Fruit fly (Drosophila melanogaster) whole organism, prepupa: Measurements from ENCODE around the gene CG14400.

Source experiments
- CG10631 ChIP-seq: fragments of 200-800 bp; sonication (Bioruptor generic); optimal IDR thresholded peaks from 2 replicates; lab custom pipeline; 2016; ENCODE audit warnings: missing biosample characterization, missing genetic modification characterization
- CG10669 ChIP-seq: fragments of 200-800 bp; sonication (Bioruptor generic); optimal IDR thresholded peaks from 3 replicates; lab custom pipeline; 2018; ENCODE audit warnings: missing biosample characterization, mild to moderate bottlenecking, missing genetic modification characterization, moderate library complexity
- CG11294 ChIP-seq: fragments of 200-800 bp; sonication (Bioruptor generic); IDR thresholded peaks from 2 replicates; pipeline ENCODE4 v1.3.6; 2022; ENCODE audit warnings: missing biosample characterization, missing genetic modification characterization
- CG11902 ChIP-seq: fragments of 200-800 bp; sonication (Bioruptor generic); optimal IDR thresholded peaks from 3 replicates; lab custom pipeline; 2016; ENCODE audit warnings: missing biosample characterization, missing genetic modification characterization
- CG1621 ChIP-seq: fragments of 200-800 bp; sonication (Bioruptor generic); optimal IDR thresholded peaks from 3 replicates; lab custom pipeline; 2018; ENCODE audit warnings: missing biosample characterization, mild to moderate bottlenecking, missing genetic modification characterization
- CG16779 ChIP-seq: fragments of 200-800 bp; sonication (Bioruptor generic); optimal IDR thresholded peaks from 3 replicates; lab custom pipeline; 2017; ENCODE audit warnings: missing biosample characterization, mild to moderate bottlenecking, missing genetic modification characterization
- CG31627 ChIP-seq: fragments of 200-800 bp; sonication (Bioruptor generic); optimal IDR thresholded peaks from 3 replicates; lab custom pipeline; 2016; ENCODE audit warnings: missing biosample characterization, missing genetic modification characterization
- CG32006 ChIP-seq: fragments of 200-800 bp; sonication (Bioruptor generic); optimal IDR thresholded peaks from 3 replicates; lab custom pipeline; 2017; ENCODE audit warnings: missing biosample characterization, mild to moderate bottlenecking, missing genetic modification characterization
- CG4318 ChIP-seq: fragments of 200-800 bp; sonication (Bioruptor generic); optimal IDR thresholded peaks from 3 replicates; lab custom pipeline; 2017; ENCODE audit warnings: missing biosample characterization, mild to moderate bottlenecking, missing genetic modification characterization
- CG6163 ChIP-seq: fragments of 200-800 bp; sonication (Bioruptor generic); IDR thresholded peaks from 3 replicates; pipeline ENCODE4 v1.3.6; 2022; ENCODE audit warnings: missing biosample characterization, missing genetic modification characterization
- CG6276 ChIP-seq: fragments of 200-800 bp; sonication (Bioruptor generic); optimal IDR thresholded peaks from 2 replicates; lab custom pipeline; 2017; ENCODE audit warnings: missing biosample characterization, mild to moderate bottlenecking, missing genetic modification characterization
- CG6808 ChIP-seq: fragments of 200-800 bp; sonication (Bioruptor generic); optimal IDR thresholded peaks from 3 replicates; lab custom pipeline; 2017; ENCODE audit warnings: missing biosample characterization, missing genetic modification characterization, mild to moderate bottlenecking, moderate library complexity, missing genetic modification reagents
- CG8632 ChIP-seq: fragments of 200-800 bp; sonication (Bioruptor generic); optimal IDR thresholded peaks from 3 replicates; lab custom pipeline; 2016; ENCODE audit warnings: missing biosample characterization, missing genetic modification characterization
- Eip78C ChIP-seq: fragments of 200-800 bp; sonication (Bioruptor generic); peaks from one replicate; lab custom pipeline; 2016; ENCODE audit warnings: missing biosample characterization, missing genetic modification characterization
- Ets21C ChIP-seq: fragments of 200-800 bp; sonication (Bioruptor generic); optimal IDR thresholded peaks from 3 replicates; lab custom pipeline; 2016; ENCODE audit warnings: missing biosample characterization, missing genetic modification characterization
- Ets96B ChIP-seq: fragments of 200-800 bp; optimal IDR thresholded peaks from 2 replicates; lab custom pipeline; 2019; ENCODE audit warnings: missing biosample characterization, mild to moderate bottlenecking, missing genetic modification characterization, moderate library complexity
- Gug ChIP-seq: fragments of 200-800 bp; sonication (Bioruptor generic); IDR thresholded peaks from 2 replicates; pipeline ENCODE4 v1.3.6; 2022; ENCODE audit warnings: missing biosample characterization, missing genetic modification characterization
- Met ChIP-seq: fragments of 200-800 bp; sonication (Bioruptor generic); optimal IDR thresholded peaks from 3 replicates; lab custom pipeline; 2016; ENCODE audit warnings: missing biosample characterization, missing genetic modification characterization
- Smox ChIP-seq: fragments of 200-800 bp; sonication (Bioruptor generic); optimal IDR thresholded peaks from 3 replicates; lab custom pipeline; 2016; ENCODE audit warnings: missing biosample characterization, missing genetic modification characterization
- Sox102F ChIP-seq: fragments of 200-800 bp; sonication (Bioruptor generic); optimal IDR thresholded peaks from 2 replicates; lab custom pipeline; 2016; ENCODE audit warnings: missing biosample characterization, mild to moderate bottlenecking, missing genetic modification characterization
- Sox14 ChIP-seq: fragments of 200-800 bp; sonication (Bioruptor generic); optimal IDR thresholded peaks from 3 replicates; lab custom pipeline; 2016; ENCODE audit warnings: missing biosample characterization, missing genetic modification characterization
- Sox15 ChIP-seq: fragments of 200-800 bp; sonication (Bioruptor generic); optimal IDR thresholded peaks from 3 replicates; lab custom pipeline; 2016; ENCODE audit warnings: missing biosample characterization, missing genetic modification characterization
- acj6 ChIP-seq: fragments of 200-800 bp; sonication (Bioruptor generic); optimal IDR thresholded peaks from 3 replicates; lab custom pipeline; 2016; ENCODE audit warnings: missing biosample characterization, missing genetic modification characterization
- dsx ChIP-seq: fragments of 200-800 bp; optimal IDR thresholded peaks from 3 replicates; lab custom pipeline; 2019; ENCODE audit warnings: missing biosample characterization, mild to moderate bottlenecking, missing genetic modification characterization, moderate library complexity; ENCODE audit not compliant: poor library complexity, severe bottlenecking
- fd59A ChIP-seq: fragments of 200-800 bp; sonication (Bioruptor generic); optimal IDR thresholded peaks from 2 replicates; lab custom pipeline; 2017; ENCODE audit warnings: missing biosample characterization, mild to moderate bottlenecking, missing genetic modification characterization, missing genetic modification reagents
- fkh ChIP-seq: fragments of 200-800 bp; sonication (Bioruptor generic); optimal IDR thresholded peaks from 3 replicates; lab custom pipeline; 2017; ENCODE audit warnings: missing biosample characterization, mild to moderate bottlenecking, missing genetic modification characterization, moderate library complexity
- lz ChIP-seq: fragments of 200-800 bp; sonication (Bioruptor generic); optimal IDR thresholded peaks from 3 replicates; lab custom pipeline; 2016; ENCODE audit warnings: missing biosample characterization, missing genetic modification characterization
- net ChIP-seq: fragments of 200-800 bp; sonication (Bioruptor generic); optimal IDR thresholded peaks from 3 replicates; lab custom pipeline; 2016; ENCODE audit warnings: missing biosample characterization, missing genetic modification characterization
- pdm3 ChIP-seq: fragments of 200-800 bp; sonication (Bioruptor generic); optimal IDR thresholded peaks from 3 replicates; lab custom pipeline; 2016; ENCODE audit warnings: missing biosample characterization, missing genetic modification characterization
- spab ChIP-seq: fragments of 200-800 bp; sonication (Bioruptor generic); optimal IDR thresholded peaks from 2 replicates; lab custom pipeline; 2017; ENCODE audit warnings: missing biosample characterization, mild to moderate bottlenecking, missing genetic modification characterization, missing genetic modification reagents
- ss ChIP-seq, 2 experiments: fragments of 200-800 bp; sonication (Bioruptor generic); optimal IDR thresholded peaks; 2 replicates in 1 of 2; 3 replicates in 1 of 2; lab custom pipeline; 2017 to 2018; ENCODE audit warnings: mild to moderate bottlenecking in 2 of 2, missing biosample characterization in 2 of 2, missing genetic modification characterization in 2 of 2, moderate library complexity in 1 of 2
- svp ChIP-seq: fragments of 200-800 bp; sonication (Bioruptor generic); peaks from one replicate; lab custom pipeline; 2016; ENCODE audit warnings: missing biosample characterization, missing genetic modification characterization
- vri ChIP-seq: fragments of 200-800 bp; sonication (Bioruptor generic); optimal IDR thresholded peaks from 3 replicates; lab custom pipeline; 2016; ENCODE audit warnings: missing biosample characterization, mild to moderate bottlenecking, missing genetic modification characterization

The CG14400 gene

dm6 chr2L:20857791-20858190 lies at the start of gene CG14400:
CG14400 (minus strand) TSS chr2L:20857891.
- TF ChIP-seq ss (GFP tag; optimal IDR thresholded peaks at IDR 0.05; lab: Kevin White, UChicago) (no peak), Sox14 (GFP tag; lab: Kevin White, UChicago) (no peak), CG6808 (GFP tag; lab: Kevin White, UChicago) (no peak), Ets21C (GFP tag; lab: Kevin White, UChicago) (no peak), CG31627 (GFP tag; lab: Kevin White, UChicago) (no peak), net (GFP tag; lab: Kevin White, UChicago) (no peak), Smox (GFP tag; lab: Kevin White, UChicago) (no peak), CG11902 (GFP tag; lab: Kevin White, UChicago) (no peak), CG1621 (tag; lab: Kevin White, UChicago) (no peak)

DNA sequence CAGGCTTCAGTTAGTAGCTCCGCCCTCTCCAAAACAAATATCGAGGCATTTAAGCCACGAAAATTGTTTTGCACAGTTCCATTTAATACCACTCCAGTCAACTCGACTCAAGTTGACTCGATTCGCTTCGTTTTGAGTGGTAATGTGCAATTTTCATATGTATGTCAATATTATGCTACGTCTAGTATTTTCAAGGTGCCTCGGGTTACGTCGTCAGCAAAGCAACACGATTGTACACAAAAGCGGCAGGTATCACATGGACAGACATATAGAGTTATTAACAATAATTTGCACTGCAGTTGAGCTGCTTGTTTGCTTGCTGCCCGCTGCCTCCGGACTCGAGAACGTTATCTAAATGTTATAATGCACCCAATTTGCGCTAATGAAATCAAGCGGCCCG lies 47.3 kb upstream of the CG14400 start:
- TF ChIP-seq spab (GFP tag; lab: Kevin White, UChicago) (no peak), svp (GFP tag; lab: Kevin White, UChicago) (no peak), CG10669 (no peak), Sox14 (GFP tag; lab: Kevin White, UChicago) (no peak), CG1621 (tag; lab: Kevin White, UChicago) (no peak), CG6276 (no peak), CG6163 (GFP tag; lab: Robert Waterston, UW) (no peak), Sox102F (GFP tag; lab: Kevin White, UChicago) (no peak), pdm3 (GFP tag; lab: Kevin White, UChicago) (no peak), CG8632 (GFP tag; lab: Kevin White, UChicago) (no peak), Sox15 (GFP tag; lab: Kevin White, UChicago) (no peak), Gug (GFP tag; lab: Robert Waterston, UW) (no peak)
- TF ChIP-seq, all 60 proteins: peak for 0

- TF ChIP-seq CG11294 (GFP tag; lab: Robert Waterston, UW) = no peak
- no peak for TF ChIP-seq CG31627 (GFP tag; lab: Kevin White, UChicago)
- no peak for TF ChIP-seq CG4318 (GFP tag; lab: Kevin White, UChicago)
- no peak for TF ChIP-seq svp (GFP tag; lab: Kevin White, UChicago)
- TF ChIP-seq fkh (GFP tag; lab: Kevin White, UChicago) = no peak
- no peak for TF ChIP-seq dsx (GFP tag; lab: Kevin White, UChicago)
- TF ChIP-seq Ets96B (tag; lab: Kevin White, UChicago) = no peak
- no peak for TF ChIP-seq CG32006 (GFP tag; lab: Kevin White, UChicago)
- TF ChIP-seq Sox15 (GFP tag; lab: Kevin White, UChicago) = no peak
- TF ChIP-seq CG10631 (GFP tag; lab: Kevin White, UChicago) = no peak
- TF ChIP-seq CG6276 = no peak
- no peak for TF ChIP-seq acj6 (GFP tag; lab: Kevin White, UChicago)
- no peak for TF ChIP-seq spab (GFP tag; lab: Kevin White, UChicago)
- TF ChIP-seq CG16779 = no peak
- no peak for TF ChIP-seq Smox (GFP tag; lab: Kevin White, UChicago)
- TF ChIP-seq vri (GFP tag; lab: Kevin White, UChicago) = no peak
- TF ChIP-seq fd59A (GFP tag; lab: Kevin White, UChicago) = no peak
- TF ChIP-seq Met (GFP tag; lab: Kevin White, UChicago) = no peak
These were observed 46.6 kb upstream of the CG14400 start for dm6 chr2L:20904327-20904726.

DNA sequence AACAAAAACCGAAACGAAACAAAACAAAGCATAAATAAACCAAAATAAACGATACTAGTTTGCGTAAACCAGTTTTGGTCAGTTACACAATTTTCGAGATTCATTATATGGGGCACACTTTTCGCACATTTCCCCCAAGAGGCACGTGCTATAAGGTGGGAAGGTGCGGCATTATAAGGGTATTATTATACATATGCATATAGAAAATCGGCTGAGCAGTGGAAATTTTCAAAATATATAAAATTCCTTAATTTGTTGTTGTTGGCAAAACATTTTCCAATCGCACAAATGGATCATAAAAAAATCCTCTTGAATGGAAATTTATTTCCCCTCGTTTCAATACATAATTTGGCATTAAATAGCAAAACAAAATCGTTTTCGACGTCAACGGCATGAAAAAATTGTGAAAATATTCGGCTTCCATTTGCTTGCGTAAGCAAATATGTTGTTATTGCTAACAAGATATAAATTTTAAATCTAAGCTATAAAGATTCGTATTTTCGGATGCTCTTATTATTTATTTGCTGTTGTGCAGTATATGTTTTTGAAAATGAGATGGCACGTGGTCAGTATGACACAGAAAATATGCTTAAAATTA lies 40.9 kb upstream of the CG14400 start:
- no peak for TF ChIP-seq Eip78C (GFP tag; lab: Kevin White, UChicago)
- no peak for TF ChIP-seq CG10669
- no peak for TF ChIP-seq lz (GFP tag; lab: Kevin White, UChicago)
- TF ChIP-seq Sox14 (GFP tag; lab: Kevin White, UChicago) = no peak
